Worm (Caenorhabditis elegans) whole organism, L4 larva: Measurements from ENCODE around the gene tmed-10.

Source experiments
- D1046.2 ChIP-seq: fragments of 200-800 bp; sonication (Bioruptor generic); IDR thresholded peaks from 2 replicates; pipeline ENCODE4 v1.3.6; 2022; ENCODE audit warnings: missing genetic modification characterization, missing compliant biosample characterization
- F37D6.2 ChIP-seq: sonication (generic microtip); optimal IDR thresholded peaks from 2 replicates; lab custom pipeline; 2016; ENCODE audit warnings: mild to moderate bottlenecking, missing genetic modification characterization, missing compliant biosample characterization
- F44E2.7 ChIP-seq: fragments of 200-800 bp; sonication (Bioruptor generic); IDR thresholded peaks from 2 replicates; pipeline ENCODE4 v2.1.2; 2022; ENCODE audit warnings: missing genetic modification characterization, missing compliant biosample characterization
- T26A8.4 ChIP-seq: fragments of 200-800 bp; sonication (Bioruptor generic); IDR thresholded peaks from 2 replicates; pipeline ENCODE4 v1.3.6; 2022; ENCODE audit warnings: missing genetic modification characterization, missing compliant biosample characterization
- Y105C5A.15 ChIP-seq: fragments of 200-800 bp; sonication (Bioruptor generic); IDR thresholded peaks from 2 replicates; pipeline ENCODE4 v1.3.6; 2022; ENCODE audit warnings: missing genetic modification characterization, missing compliant biosample characterization
- Y48G9A.11 ChIP-seq: fragments of 200-800 bp; sonication (Bioruptor generic); IDR thresholded peaks from 2 replicates; pipeline ENCODE4 v1.3.6; 2022; ENCODE audit warnings: missing genetic modification reagents, missing genetic modification characterization, missing compliant biosample characterization
- Y75B8A.6 ChIP-seq: fragments of 200-800 bp; sonication (Bioruptor generic); IDR thresholded peaks from 2 replicates; pipeline ENCODE4 v1.3.6; 2022; ENCODE audit warnings: missing genetic modification reagents, missing genetic modification characterization, missing compliant biosample characterization
- aha-1 ChIP-seq: fragments of 150-350 bp; peaks from one replicate; lab custom pipeline; 2014; ENCODE audit warnings: missing biosample characterization, missing genetic modification characterization
- arid-1 ChIP-seq: fragments of 200-800 bp; sonication (Bioruptor generic); conservative IDR thresholded peaks from 2 replicates; pipeline ENCODE4 v1.3.6; 2022; ENCODE audit warnings: missing genetic modification reagents, missing genetic modification characterization, missing compliant biosample characterization
- ceh-44 ChIP-seq: fragments of 200-800 bp; sonication (Bioruptor generic); IDR thresholded peaks from 2 replicates; pipeline ENCODE4 v1.3.6; 2022; ENCODE audit warnings: missing genetic modification reagents, missing genetic modification characterization, missing compliant biosample characterization
- ctbp-1 ChIP-seq: fragments of 200-800 bp; sonication (Bioruptor generic); IDR thresholded peaks from 2 replicates; pipeline ENCODE4 v1.3.6; 2022; ENCODE audit warnings: missing genetic modification reagents, missing genetic modification characterization, missing compliant biosample characterization
- daf-16 ChIP-seq, 3 experiments: sonication (generic microtip); optimal IDR thresholded peaks; 2 replicates each; lab custom pipeline; 2016 to 2017; ENCODE audit warnings: missing genetic modification characterization in 3 of 3, missing genetic modification reagents in 3 of 3, mild to moderate bottlenecking in 2 of 3, missing compliant biosample characterization in 2 of 3, missing biosample characterization in 1 of 3, moderate library complexity in 1 of 3
- daf-19 ChIP-seq: fragments of 200-800 bp; sonication (Bioruptor generic); conservative IDR thresholded peaks from 2 replicates; pipeline ENCODE4 v1.3.6; 2022; ENCODE audit warnings: missing genetic modification characterization, missing compliant biosample characterization
- daf-8 ChIP-seq: fragments of 200-800 bp; sonication (Bioruptor generic); IDR thresholded peaks from 2 replicates; pipeline ENCODE4 v1.3.6; 2022; ENCODE audit warnings: missing genetic modification characterization, missing compliant biosample characterization
- dmd-6 ChIP-seq: fragments of 200-800 bp; sonication (Bioruptor generic); IDR thresholded peaks from 2 replicates; pipeline ENCODE4 v1.3.6; 2022; ENCODE audit warnings: missing genetic modification reagents, missing genetic modification characterization, missing compliant biosample characterization
- dmd-8 ChIP-seq: fragments of 200-800 bp; sonication (Bioruptor generic); IDR thresholded peaks from 2 replicates; pipeline ENCODE4 v1.3.6; 2022; ENCODE audit warnings: missing genetic modification characterization, missing compliant biosample characterization
- dmd-9 ChIP-seq: fragments of 200-800 bp; sonication (Bioruptor generic); IDR thresholded peaks from 2 replicates; pipeline ENCODE4 v1.3.6; 2022; ENCODE audit warnings: missing genetic modification reagents, missing genetic modification characterization, missing compliant biosample characterization
- dve-1 ChIP-seq: sonication (generic microtip); optimal IDR thresholded peaks from 2 replicates; lab custom pipeline; 2017; ENCODE audit warnings: antibody characterized with exemption, mild to moderate bottlenecking, missing genetic modification characterization, missing compliant biosample characterization; ENCODE audit not compliant: insufficient read depth
- egl-43 ChIP-seq: fragments of 200-800 bp; sonication (Bioruptor generic); IDR thresholded peaks from 2 replicates; pipeline ENCODE4 v1.3.6; 2022; ENCODE audit warnings: missing genetic modification reagents, missing genetic modification characterization, missing compliant biosample characterization
- hmg-1.1 ChIP-seq: fragments of 200-800 bp; sonication (Bioruptor generic); IDR thresholded peaks from 2 replicates; pipeline ENCODE4 v1.3.6; 2022; ENCODE audit warnings: missing genetic modification reagents, missing genetic modification characterization, missing compliant biosample characterization
- lim-7 ChIP-seq: fragments of 200-800 bp; sonication (Bioruptor generic); IDR thresholded peaks from 2 replicates; pipeline ENCODE4 v1.3.6; 2022; ENCODE audit warnings: missing genetic modification characterization, missing compliant biosample characterization
- lin-1 ChIP-seq: fragments of 200-800 bp; sonication (Bioruptor generic); IDR thresholded peaks from 2 replicates; pipeline ENCODE4 v1.3.6; 2022; ENCODE audit warnings: missing genetic modification reagents, missing genetic modification characterization, missing compliant biosample characterization
- lsy-2 ChIP-seq, 2 experiments: fragments of 150-350 bp in 1 of 2; sonication (generic microtip) in 1 of 2; optimal IDR thresholded peaks; 2 replicates each; lab custom pipeline; 2014 to 2017; ENCODE audit warnings: missing biosample characterization in 2 of 2, missing genetic modification characterization in 2 of 2
- madf-5 ChIP-seq, 2 experiments: fragments of 200-800 bp; sonication (Bioruptor generic); IDR thresholded peaks; 2 replicates each; pipeline ENCODE4 v1.3.6; 2022; ENCODE audit warnings: missing compliant biosample characterization in 2 of 2, missing genetic modification characterization in 2 of 2
- madf-9 ChIP-seq: fragments of 200-800 bp; sonication (Bioruptor generic); conservative IDR thresholded peaks from 2 replicates; pipeline ENCODE4 v1.3.6; 2022; ENCODE audit warnings: missing genetic modification reagents, missing genetic modification characterization, missing compliant biosample characterization
- mxl-2 ChIP-seq: fragments of 200-800 bp; sonication (Bioruptor generic); conservative IDR thresholded peaks from 2 replicates; pipeline ENCODE4 v1.3.6; 2022; ENCODE audit warnings: missing genetic modification reagents, missing genetic modification characterization, missing compliant biosample characterization
- nhr-10 ChIP-seq: fragments of 150-350 bp; optimal IDR thresholded peaks from 2 replicates; lab custom pipeline; 2014; ENCODE audit warnings: missing biosample characterization, missing genetic modification characterization
- nhr-76 ChIP-seq: fragments of 150-350 bp; optimal IDR thresholded peaks from 2 replicates; lab custom pipeline; 2014; ENCODE audit warnings: missing biosample characterization, missing genetic modification characterization
- nhr-77 ChIP-seq: fragments of 150-350 bp; optimal IDR thresholded peaks from 2 replicates; lab custom pipeline; 2014; ENCODE audit warnings: missing biosample characterization, missing genetic modification characterization
- pqm-1 ChIP-seq: sonication (generic microtip); optimal IDR thresholded peaks from 2 replicates; lab custom pipeline; 2017; ENCODE audit warnings: missing biosample characterization, missing genetic modification characterization
- saeg-2 ChIP-seq: fragments of 200-800 bp; sonication (Bioruptor generic); IDR thresholded peaks from 2 replicates; pipeline ENCODE4 v1.3.6; 2022; ENCODE audit warnings: missing genetic modification reagents, missing genetic modification characterization, missing compliant biosample characterization
- snpc-1.2 ChIP-seq: fragments of 200-800 bp; sonication (Bioruptor generic); IDR thresholded peaks from 2 replicates; pipeline ENCODE4 v1.3.6; 2022; ENCODE audit warnings: missing genetic modification reagents, missing genetic modification characterization, missing compliant biosample characterization
- tra-1 ChIP-seq: fragments of 200-800 bp; sonication (Bioruptor generic); IDR thresholded peaks from 2 replicates; pipeline ENCODE4 v1.3.6; 2022; ENCODE audit warnings: missing genetic modification reagents, missing genetic modification characterization, missing compliant biosample characterization
- unc-130 ChIP-seq: sonication (generic microtip); optimal IDR thresholded peaks from 2 replicates; lab custom pipeline; 2016; ENCODE audit warnings: missing genetic modification reagents, missing genetic modification characterization, missing compliant biosample characterization
- unc-62 ChIP-seq, 3 experiments: fragments of 150-350 bp in 1 of 3; sonication (generic microtip); optimal IDR thresholded peaks in 2 of 3; peaks in 1 of 3; 1 replicate in 1 of 3; 2 replicates in 2 of 3; lab custom pipeline; 2014 to 2017; ENCODE audit warnings: missing biosample characterization in 3 of 3, missing genetic modification characterization in 3 of 3, missing genetic modification reagents in 3 of 3, missing genotype in 1 of 3
- vab-7 ChIP-seq: fragments of 200-800 bp; sonication (Bioruptor generic); IDR thresholded peaks from 2 replicates; pipeline ENCODE4 v1.3.6; 2022; ENCODE audit warnings: missing genetic modification reagents, missing genetic modification characterization, missing compliant biosample characterization
- zfp-3 ChIP-seq: fragments of 200-800 bp; sonication (Bioruptor generic); conservative IDR thresholded peaks from 2 replicates; pipeline ENCODE4 v1.3.6; 2022; ENCODE audit warnings: missing genetic modification reagents, missing genetic modification characterization, missing compliant biosample characterization
- zip-11 ChIP-seq: fragments of 200-800 bp; sonication (Bioruptor generic); IDR thresholded peaks from 2 replicates; pipeline ENCODE4 v1.3.6; 2022; ENCODE audit warnings: missing genetic modification characterization, missing compliant biosample characterization

The tmed-10 gene

ce11 chrV:11336877-11337276 lies 10.1 kb upstream of the tmed-10 start:
- no peak for TF ChIP-seq nhr-76 (tag; lab: Kevin White, UChicago)
- TF ChIP-seq F44E2.7 (GFP tag; lab: Robert Waterston, UW): no peak
- no peak for TF ChIP-seq aha-1
- TF ChIP-seq dmd-6 (GFP tag; lab: Robert Waterston, UW): no peak
- no peak for TF ChIP-seq unc-130 (GFP tag; lab: Kevin White, UChicago)
- peak in 1 of 2 experiments; percentile 40 for TF ChIP-seq unc-62 (GFP tag; optimal IDR thresholded peaks at IDR 0.05 in 1 of 2; lab: Kevin White, UChicago)
- no peak for TF ChIP-seq unc-62 (tag; optimal IDR thresholded peaks at IDR 0.05; lab: Kevin White, UChicago)

ce11 chrV:11335757-11336418 lies 9.1 kb upstream of the tmed-10 start:
- TF ChIP-seq aha-1 (no peak), daf-19 (no peak), D1046.2 (GFP tag; lab: Robert Waterston, UW) (no peak), F37D6.2 (tag; lab: Kevin White, UChicago) (no peak), zfp-3 (GFP tag; lab: Robert Waterston, UW) (no peak), unc-62 (GFP tag; optimal IDR thresholded peaks at IDR 0.05 in 1 of 2; lab: Kevin White, UChicago) (no peak), unc-62 (tag; optimal IDR thresholded peaks at IDR 0.05; lab: Kevin White, UChicago) (no peak), daf-8 (GFP tag; lab: Robert Waterston, UW) (no peak), ctbp-1 (GFP tag; lab: Robert Waterston, UW) (no peak), nhr-77 (no peak), T26A8.4 (no peak), daf-16 (GFP tag; optimal IDR thresholded peaks at IDR 0.05; lab: Kevin White, UChicago) (no peak), daf-16 (tag; optimal IDR thresholded peaks at IDR 0.05; lab: Kevin White, UChicago) (no peak), nhr-10 (tag; lab: Kevin White, UChicago) (no peak)

- TF ChIP-seq zfp-3 (GFP tag; lab: Robert Waterston, UW) (no peak), dve-1 (tag; lab: Kevin White, UChicago) (no peak), saeg-2 (GFP tag; lab: Robert Waterston, UW) (no peak), mxl-2 (GFP tag; lab: Robert Waterston, UW) (no peak), aha-1 (peak; percentile 33), ctbp-1 (GFP tag; lab: Robert Waterston, UW) (no peak), lsy-2 (tag; optimal IDR thresholded peaks at IDR 0.05; lab: Kevin White, UChicago) (no peak), pqm-1 (tag; lab: Kevin White, UChicago) (no peak)
Observed at ce11 chrV:11334193-11334592, 7.4 kb upstream of the tmed-10 start, which contains the start of gene T02E9.6. TSS of gene T02E9.6 (minus strand) at chrV:11334293.

- TF ChIP-seq D1046.2 (GFP tag; lab: Robert Waterston, UW): 0 out of 2 replicates have a peak, but pooled peaks have one; percentile 41
- TF ChIP-seq lin-1: peak; percentile 51; the same call in 1 of the 2 replicates
- 0 out of 2 replicates have a peak, but pooled peaks have one; percentile 17 for TF ChIP-seq tra-1 (GFP tag; lab: Robert Waterston, UW)
- TF ChIP-seq dmd-8: peak; percentile 70; the same call in 1 of the 2 replicates
- peak; percentile 88 for TF ChIP-seq lim-7 (GFP tag; lab: Robert Waterston, UW)
- peak; percentile 64; the same call in 1 of the 2 replicates for TF ChIP-seq ceh-44 (GFP tag; lab: Robert Waterston, UW)
- TF ChIP-seq T26A8.4: 0 out of 2 replicates have a peak, but pooled peaks have one; percentile 21
- peak; percentile 51; the same call in 1 of the 2 replicates for TF ChIP-seq madf-9 (GFP tag; lab: Robert Waterston, UW)
- peak; percentile 85 for TF ChIP-seq arid-1
- 0 out of 2 replicates have a peak, but pooled peaks have one; percentile 57 for TF ChIP-seq zip-11 (GFP tag; lab: Robert Waterston, UW)
- TF ChIP-seq ctbp-1 (GFP tag; lab: Robert Waterston, UW): peak; percentile 62; the same call in 1 of the 2 replicates
- peak; percentile 79 for TF ChIP-seq egl-43
- TF ChIP-seq madf-5 (GFP tag; IDR thresholded peaks at IDR 0.05; lab: Robert Waterston, UW): peak in 1 of 2 experiments; percentile 89; a peak in 1 of 4 replicates
- TF ChIP-seq dmd-6 (GFP tag; lab: Robert Waterston, UW): peak; percentile 51
- TF ChIP-seq Y75B8A.6 (GFP tag; lab: Robert Waterston, UW): peak; percentile 76; the same call in 1 of the 2 replicates
- 0 out of 2 replicates have a peak, but pooled peaks have one; percentile 33 for TF ChIP-seq dmd-9 (GFP tag; lab: Robert Waterston, UW)
- TF ChIP-seq Y105C5A.15: peak; percentile 57; the same call in 1 of the 2 replicates
- peak; percentile 62; the same call in 1 of the 2 replicates for TF ChIP-seq Y48G9A.11 (GFP tag; lab: Robert Waterston, UW)
- 0 out of 2 replicates have a peak, but pooled peaks have one; percentile 41 for TF ChIP-seq hmg-1.1 (GFP tag; lab: Robert Waterston, UW)
- TF ChIP-seq F44E2.7 (GFP tag; lab: Robert Waterston, UW): peak; percentile 33; the same call in 1 of the 2 replicates
- TF ChIP-seq snpc-1.2 (GFP tag; lab: Robert Waterston, UW): peak; percentile 67
- TF ChIP-seq vab-7 (GFP tag; lab: Robert Waterston, UW): peak; percentile 82
Observed at ce11 chrV:11331811-11332210, 5.0 kb upstream of the tmed-10 start.
